Fruit fly (Drosophila melanogaster): ENCODE data around the gene tara.

tara gene

dm6 chr3R:16253427-16253883 is 28.0 kb downstream of the tara start:
- TF ChIP-seq insv (optimal IDR thresholded peaks at IDR 0.05) (no peak), psq (optimal IDR thresholded peaks at IDR 0.05) (no peak), Myc (optimal IDR thresholded peaks at IDR 0.05) (no peak), ttk (optimal IDR thresholded peaks at IDR 0.05) (no peak), h (optimal IDR thresholded peaks at IDR 0.05) (no peak), Sin3A (optimal IDR thresholded peaks at IDR 0.05) (no peak)

- TF ChIP-seq psq (optimal IDR thresholded peaks at IDR 0.05): no peak
- no peak for TF ChIP-seq insv (optimal IDR thresholded peaks at IDR 0.05)
- TF ChIP-seq Sin3A (optimal IDR thresholded peaks at IDR 0.05): no peak
- TF ChIP-seq h (optimal IDR thresholded peaks at IDR 0.05): no peak
- no peak for TF ChIP-seq ttk (optimal IDR thresholded peaks at IDR 0.05)
- no peak for TF ChIP-seq Myc (optimal IDR thresholded peaks at IDR 0.05)
These were observed 28.5 kb downstream of the tara start for dm6 chr3R:16253974-16254408.

dm6 chr3R:16254616-16255601 is 29.5 kb downstream of the tara start:
- TF ChIP-seq psq (optimal IDR thresholded peaks at IDR 0.05) (no peak), Myc (optimal IDR thresholded peaks at IDR 0.05) (no peak), Sin3A (optimal IDR thresholded peaks at IDR 0.05) (no peak), insv (optimal IDR thresholded peaks at IDR 0.05) (no peak), ttk (optimal IDR thresholded peaks at IDR 0.05) (no peak), h (optimal IDR thresholded peaks at IDR 0.05) (no peak)

dm6 chr3R:16256135-16256534 is 30.7 kb downstream of the tara start:
- TF ChIP-seq Sin3A (optimal IDR thresholded peaks at IDR 0.05) (no peak), ttk (optimal IDR thresholded peaks at IDR 0.05) (no peak), h (optimal IDR thresholded peaks at IDR 0.05) (no peak), insv (optimal IDR thresholded peaks at IDR 0.05) (no peak), Myc (optimal IDR thresholded peaks at IDR 0.05) (no peak), psq (optimal IDR thresholded peaks at IDR 0.05) (no peak)

dm6 chr3R:16257346-16257745 is 31.9 kb downstream of the tara start:
- no peak for TF ChIP-seq ttk (optimal IDR thresholded peaks at IDR 0.05)
- no peak for TF ChIP-seq Myc (optimal IDR thresholded peaks at IDR 0.05)
- no peak for TF ChIP-seq psq (optimal IDR thresholded peaks at IDR 0.05)

dm6 chr3R:16260385-16261169 is 35.1 kb downstream of the tara start:
- no peak for TF ChIP-seq Sin3A (optimal IDR thresholded peaks at IDR 0.05)
- TF ChIP-seq Myc (optimal IDR thresholded peaks at IDR 0.05): no peak

dm6 chr3R:16263522-16264305 is 38.3 kb downstream of the tara start, which contains the start of the genes bor and asun:
TSS of gene bor (minus strand) at chr3R:16264115.
TSS of gene asun (plus strand) at chr3R:16264271.
- TF ChIP-seq h (optimal IDR thresholded peaks at IDR 0.05): no peak
- no peak for TF ChIP-seq Sin3A (optimal IDR thresholded peaks at IDR 0.05)
- TF ChIP-seq psq (optimal IDR thresholded peaks at IDR 0.05): no peak
- TF ChIP-seq ttk (optimal IDR thresholded peaks at IDR 0.05): no peak
- TF ChIP-seq insv (optimal IDR thresholded peaks at IDR 0.05): no peak
- no peak for TF ChIP-seq Myc (optimal IDR thresholded peaks at IDR 0.05)

dm6 chr3R:16266712-16267111 is 41.3 kb downstream of the tara start, which contains the start of gene Mst89B:
TSS of gene Mst89B (plus strand) at chr3R:16267012.
- TF ChIP-seq psq (optimal IDR thresholded peaks at IDR 0.05) (no peak), h (optimal IDR thresholded peaks at IDR 0.05) (no peak), Sin3A (optimal IDR thresholded peaks at IDR 0.05) (no peak)

- no peak for TF ChIP-seq insv (optimal IDR thresholded peaks at IDR 0.05)
- TF ChIP-seq Myc (optimal IDR thresholded peaks at IDR 0.05): no peak
- no peak for TF ChIP-seq psq (optimal IDR thresholded peaks at IDR 0.05)
- TF ChIP-seq ttk (optimal IDR thresholded peaks at IDR 0.05): no peak
These were observed 46.7 kb downstream of the tara start, which contains the start of the genes Mat89Ba and gish for dm6 chr3R:16272185-16272584. TSS of gene Mat89Ba (minus strand) at chr3R:16272415. TSS of gene gish (plus strand) at chr3R:16272452.

dm6 chr3R:16272754-16273502 is 47.5 kb downstream of the tara start:
- TF ChIP-seq Sin3A (optimal IDR thresholded peaks at IDR 0.05) (no peak), ttk (optimal IDR thresholded peaks at IDR 0.05) (no peak)

dm6 chr3R:16273503-16274131 is 48.2 kb downstream of the tara start:
- TF ChIP-seq psq (optimal IDR thresholded peaks at IDR 0.05) (no peak), Myc (optimal IDR thresholded peaks at IDR 0.05) (no peak), Sin3A (optimal IDR thresholded peaks at IDR 0.05) (no peak), insv (optimal IDR thresholded peaks at IDR 0.05) (no peak), ttk (optimal IDR thresholded peaks at IDR 0.05) (no peak), h (optimal IDR thresholded peaks at IDR 0.05) (no peak)

Data from Kc167 (cell line).